Worm (Caenorhabditis elegans): Measurements from ENCODE around the gene tpk-1.
A peak's percentile ranks its signal among the peaks of the same experiment; 100 is the strongest.

The tpk-1 gene

DNA sequence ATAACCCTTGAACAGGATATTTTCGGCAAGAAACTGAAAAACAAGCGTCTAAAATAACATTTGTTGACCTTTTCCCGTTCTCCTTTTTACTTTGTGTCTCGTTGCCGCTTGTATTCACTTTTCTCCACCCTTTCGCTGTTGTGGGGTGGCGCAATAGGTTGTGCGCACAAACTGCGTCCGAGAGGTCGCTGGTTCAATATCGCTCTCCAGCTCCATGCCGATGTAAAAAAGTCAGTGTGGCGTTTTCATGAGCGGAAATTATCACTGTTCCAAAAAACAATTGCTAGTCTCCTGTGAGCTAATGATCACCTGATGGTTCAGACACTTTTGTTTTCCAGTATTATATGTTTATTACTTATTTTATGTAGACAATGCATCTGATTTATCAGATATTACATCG lies 25.6 kb downstream of the tpk-1 start (continued):
- TF ChIP-seq ceh-9 (tag; optimal IDR thresholded peaks at IDR 0.05) (peak; percentile 66), hlh-15 (tag; optimal IDR thresholded peaks at IDR 0.05) (peak; percentile 86), elt-4 (tag; optimal IDR thresholded peaks at IDR 0.05) (no peak), madf-2 (tag; optimal IDR thresholded peaks at IDR 0.05) (peak; percentile 87), ceh-30 (tag; optimal IDR thresholded peaks at IDR 0.05) (no peak), F13H6.1 (tag; optimal IDR thresholded peaks at IDR 0.05) (peak; percentile 69), ztf-16 (tag; optimal IDR thresholded peaks at IDR 0.05) (peak; percentile 92), pax-1 (tag; optimal IDR thresholded peaks at IDR 0.05) (no peak), pag-3 (tag; optimal IDR thresholded peaks at IDR 0.05; ENCODE audit: borderline replicate concordance) (no peak), eyg-1 (tag; optimal IDR thresholded peaks at IDR 0.05) (peak; percentile 87), fax-1 (tag; optimal IDR thresholded peaks at IDR 0.05) (peak; percentile 83), K02D7.2 (tag; optimal IDR thresholded peaks at IDR 0.05) (peak; percentile 90), fkh-6 (tag; optimal IDR thresholded peaks at IDR 0.05) (peak; percentile 93), ttx-3 (tag; optimal IDR thresholded peaks at IDR 0.05) (peak; percentile 86), unc-55 (GFP tag; optimal IDR thresholded peaks at IDR 0.05) (no peak), hlh-13 (GFP tag; optimal IDR thresholded peaks at IDR 0.05) (peak; percentile 88), ceh-22 (tag; optimal IDR thresholded peaks at IDR 0.05) (peak; percentile 56), ceh-34 (tag; optimal IDR thresholded peaks at IDR 0.05) (peak; percentile 94), rnt-1 (tag; optimal IDR thresholded peaks at IDR 0.05) (peak; percentile 82), lim-6 (tag; optimal IDR thresholded peaks at IDR 0.05) (peak; percentile 75)

DNA sequence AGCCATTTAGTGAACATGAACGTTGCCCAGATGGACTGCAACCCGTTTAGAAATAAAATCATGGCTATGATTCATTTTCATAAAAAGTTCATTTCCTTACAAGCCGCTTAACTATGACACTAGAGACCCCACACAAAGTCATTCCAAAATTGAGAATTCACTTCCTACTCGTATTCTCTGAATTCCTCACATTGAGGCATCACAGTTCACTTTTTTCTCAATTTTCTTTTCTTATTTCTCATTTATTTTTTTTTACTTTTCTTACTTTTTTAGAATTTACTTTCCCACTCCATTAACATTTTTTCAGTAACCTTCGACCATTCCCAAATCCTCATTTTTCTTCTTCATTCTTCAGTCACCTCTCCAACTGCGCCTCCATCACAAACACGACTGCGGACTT lies 32.4 kb downstream of the tpk-1 start, which contains the start of gene dhrr-1:
TSS of gene dhrr-1 (plus strand) at position 301 of the 400 bp plus-strand sequence.
- TF ChIP-seq elt-2 (tag; optimal IDR thresholded peaks at IDR 0.05) (no peak), sdc-2 (tag; optimal IDR thresholded peaks at IDR 0.05) (no peak), ceh-22 (tag; optimal IDR thresholded peaks at IDR 0.05) (no peak), unc-3 (GFP tag; conservative IDR thresholded peaks at IDR 0.05) (no peak), unc-3 (tag; optimal IDR thresholded peaks at IDR 0.05) (no peak), hlh-13 (GFP tag; optimal IDR thresholded peaks at IDR 0.05) (no peak), eyg-1 (tag; optimal IDR thresholded peaks at IDR 0.05) (no peak), ets-4 (tag; optimal IDR thresholded peaks at IDR 0.05) (no peak), rnt-1 (tag; optimal IDR thresholded peaks at IDR 0.05) (no peak), pha-2 (tag; optimal IDR thresholded peaks at IDR 0.05) (no peak)

DNA sequence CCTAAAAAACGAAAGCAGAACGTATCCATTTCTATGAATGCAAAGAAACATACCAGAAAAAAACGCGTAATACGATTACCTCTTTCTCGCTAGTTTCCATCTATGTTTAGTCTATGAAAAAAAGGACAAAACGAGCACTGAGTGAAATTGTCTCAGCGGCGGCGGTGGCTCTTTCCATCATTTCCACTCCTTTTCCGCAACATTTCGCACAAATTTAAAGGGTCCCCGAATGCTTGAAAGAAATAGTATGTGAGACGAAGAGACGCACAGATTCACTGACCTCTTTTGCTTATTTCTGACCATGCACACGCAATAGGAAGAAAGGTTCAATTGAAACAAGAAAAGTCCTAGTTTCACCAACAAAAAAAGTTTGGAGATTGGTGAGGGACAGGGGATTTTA lies 34.3 kb downstream of the tpk-1 start:
- peak; percentile 3 for TF ChIP-seq unc-42 (tag; optimal IDR thresholded peaks at IDR 0.05)
- no peak for TF ChIP-seq ceh-48 (tag; optimal IDR thresholded peaks at IDR 0.05)

DNA sequence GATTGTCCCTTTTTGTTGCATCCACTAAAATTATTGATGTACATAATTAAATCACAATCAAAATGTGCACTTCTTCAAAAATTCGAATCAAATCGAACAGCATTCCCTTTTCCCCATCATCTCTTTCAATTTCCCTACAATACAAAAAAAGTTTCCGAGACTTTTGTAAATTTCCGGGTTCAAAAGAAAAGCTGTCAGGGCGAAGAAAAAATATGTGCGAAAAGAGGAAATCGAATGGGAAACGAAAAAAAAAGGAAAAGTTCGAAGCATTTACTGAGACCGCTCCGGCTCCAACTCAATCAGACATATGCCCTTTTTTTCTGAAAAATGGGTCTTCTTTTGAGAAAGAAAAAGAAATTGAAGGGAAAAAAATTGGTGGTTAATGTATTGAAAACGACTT lies 37.2 kb downstream of the tpk-1 start:
- no peak for TF ChIP-seq C08G9.2 (tag; optimal IDR thresholded peaks at IDR 0.05)
- no peak for TF ChIP-seq eyg-1 (tag; optimal IDR thresholded peaks at IDR 0.05)
- TF ChIP-seq ceh-24 (tag; optimal IDR thresholded peaks at IDR 0.05), result no peak
- no peak for TF ChIP-seq dmd-4 (tag; optimal IDR thresholded peaks at IDR 0.05; ENCODE audit: borderline replicate concordance)
- no peak for TF ChIP-seq unc-55 (GFP tag; optimal IDR thresholded peaks at IDR 0.05)
- TF ChIP-seq unc-42 (tag; optimal IDR thresholded peaks at IDR 0.05), result no peak
- TF ChIP-seq ceh-22 (tag; optimal IDR thresholded peaks at IDR 0.05), result no peak

DNA sequence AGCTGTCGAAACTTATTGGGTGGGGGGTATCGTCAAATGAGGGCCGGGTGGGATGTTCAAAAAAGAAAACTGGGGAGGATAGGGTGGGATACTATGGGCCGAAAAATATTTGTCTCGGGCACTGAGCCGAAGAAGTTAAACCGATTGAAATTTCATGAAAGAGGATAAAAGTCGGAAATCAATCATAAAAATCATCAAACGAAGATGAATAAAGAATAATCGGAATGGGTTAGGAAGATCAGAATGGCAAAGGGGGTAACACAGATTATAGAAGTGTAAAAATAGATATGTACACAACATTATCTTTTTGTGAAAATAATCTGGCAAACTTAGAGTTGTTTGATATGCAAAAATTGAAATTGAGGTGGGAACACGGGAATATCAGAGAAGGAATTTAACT lies 43.6 kb downstream of the tpk-1 start:
- TF ChIP-seq pat-9 (tag; optimal IDR thresholded peaks at IDR 0.05) (no peak), K02D7.2 (tag; optimal IDR thresholded peaks at IDR 0.05) (no peak), fkh-10 (GFP tag; optimal IDR thresholded peaks at IDR 0.05) (no peak)

DNA sequence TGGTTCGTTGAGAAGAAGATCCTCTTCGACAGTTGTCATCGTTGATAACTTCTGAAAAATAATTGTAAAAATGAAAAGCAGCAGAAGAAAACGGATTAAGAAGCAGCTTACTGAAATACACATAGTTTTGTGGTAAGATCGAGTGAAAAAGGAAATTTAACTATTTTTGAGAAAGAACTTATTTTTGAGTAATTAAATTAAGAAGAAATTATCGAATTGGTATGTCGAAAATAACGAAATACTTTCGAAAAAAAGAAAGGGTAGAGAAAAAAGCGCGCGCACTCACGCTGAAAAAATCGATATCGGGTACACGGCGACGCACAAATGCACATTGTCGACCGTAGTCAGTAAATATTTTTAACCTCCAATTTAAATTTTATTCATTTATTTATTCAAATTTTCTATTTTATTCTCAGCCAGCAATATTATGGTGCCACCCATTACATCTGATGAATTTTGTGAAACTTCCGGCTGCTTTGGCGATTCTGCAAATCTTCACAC lies 44.3 kb downstream of the tpk-1 start, which contains the start of the genes ZK643.5 and ZK643.2:
TSS of gene ZK643.5 (minus strand) at position 51 of the 501 bp plus-strand sequence.
TSS of gene ZK643.2 (plus strand) at position 395 of the 501 bp plus-strand sequence.
- TF ChIP-seq hlh-13 (GFP tag; optimal IDR thresholded peaks at IDR 0.05), result no peak
- peak; percentile 99 for TF ChIP-seq ceh-48 (tag; optimal IDR thresholded peaks at IDR 0.05)
- TF ChIP-seq fkh-10 (GFP tag; optimal IDR thresholded peaks at IDR 0.05), result no peak
- no peak for TF ChIP-seq ceh-9 (tag; optimal IDR thresholded peaks at IDR 0.05)
- no peak for TF ChIP-seq lim-6 (tag; optimal IDR thresholded peaks at IDR 0.05)
- no peak for TF ChIP-seq zip-5 (tag; optimal IDR thresholded peaks at IDR 0.05)
- peak; percentile 76 for TF ChIP-seq unc-42 (tag; optimal IDR thresholded peaks at IDR 0.05)
- TF ChIP-seq dve-1 (tag; optimal IDR thresholded peaks at IDR 0.05), result no peak
- no peak for TF ChIP-seq ceh-24 (tag; optimal IDR thresholded peaks at IDR 0.05)
- no peak for TF ChIP-seq sox-4 (tag; optimal IDR thresholded peaks at IDR 0.05)
- peak; percentile 43 for TF ChIP-seq ceh-31 (tag; optimal IDR thresholded peaks at IDR 0.05)
- TF ChIP-seq pat-9 (tag; optimal IDR thresholded peaks at IDR 0.05), result no peak
- TF ChIP-seq ceh-19 (GFP tag; optimal IDR thresholded peaks at IDR 0.05), result no peak
- no peak for TF ChIP-seq pax-1 (tag; optimal IDR thresholded peaks at IDR 0.05)
- TF ChIP-seq nfya-1 (tag; optimal IDR thresholded peaks at IDR 0.05), result peak; percentile 49
- TF ChIP-seq pag-3 (tag; optimal IDR thresholded peaks at IDR 0.05; ENCODE audit: borderline replicate concordance), result no peak
- TF ChIP-seq hlh-8 (tag; optimal IDR thresholded peaks at IDR 0.05), result no peak
- no peak for TF ChIP-seq ceh-6 (GFP tag; optimal IDR thresholded peaks at IDR 0.05)
- TF ChIP-seq C38D4.7 (GFP tag; optimal IDR thresholded peaks at IDR 0.05), result no peak
- no peak for TF ChIP-seq madf-2 (tag; optimal IDR thresholded peaks at IDR 0.05)

Data from whole organism, late embryonic.